Worm (Caenorhabditis elegans) whole organism, early embryonic: Measurements from ENCODE around the gene hrpa-2.

Source experiments
- B0310.2 ChIP-seq: sonication (generic microtip); optimal IDR thresholded peaks from 2 replicates; lab custom pipeline; 2016; ENCODE audit warnings: mild to moderate bottlenecking, missing genetic modification characterization, missing compliant biosample characterization
- F13C5.2 ChIP-seq: sonication (generic microtip); optimal IDR thresholded peaks from 2 replicates; lab custom pipeline; 2017; ENCODE audit warnings: mild to moderate bottlenecking, missing genetic modification characterization, inconsistent platforms, missing compliant biosample characterization
- aly-1 ChIP-seq: sonication (generic microtip); optimal IDR thresholded peaks from 2 replicates; lab custom pipeline; 2016; ENCODE audit warnings: missing genetic modification characterization, missing compliant biosample characterization
- ama-1 ChIP-seq: fragments of 150-350 bp; optimal IDR thresholded peaks from 2 replicates; lab custom pipeline; 2014
- ceh-13 ChIP-seq: fragments of 200-800 bp; sonication (Bioruptor generic); optimal IDR thresholded peaks from 2 replicates; lab custom pipeline; 2018; ENCODE audit warnings: mild to moderate bottlenecking, missing genetic modification characterization, missing compliant biosample characterization
- ceh-36 ChIP-seq: sonication (generic microtip); optimal IDR thresholded peaks from 2 replicates; lab custom pipeline; 2016; ENCODE audit warnings: missing genetic modification characterization, inconsistent platforms, missing compliant biosample characterization
- ets-7 ChIP-seq: sonication (generic microtip); optimal IDR thresholded peaks from 2 replicates; lab custom pipeline; 2016; ENCODE audit warnings: missing genotype, missing genetic modification characterization, missing compliant biosample characterization
- flt-1 ChIP-seq: fragments of 200-800 bp; sonication (Bioruptor generic); IDR thresholded peaks from 2 replicates; pipeline ENCODE4 v1.3.6; 2022; ENCODE audit warnings: missing genetic modification characterization, missing compliant biosample characterization
- hmbx-1 ChIP-seq: sonication (generic microtip); optimal IDR thresholded peaks from 2 replicates; lab custom pipeline; 2016; ENCODE audit warnings: mild to moderate bottlenecking, missing genetic modification characterization, missing compliant biosample characterization
- hmg-4 ChIP-seq: fragments of 200-800 bp; sonication (Bioruptor generic); optimal IDR thresholded peaks from 2 replicates; lab custom pipeline; 2018; ENCODE audit warnings: mild to moderate bottlenecking, missing genetic modification characterization, missing compliant biosample characterization
- hnd-1 ChIP-seq: sonication (generic microtip); optimal IDR thresholded peaks from 2 replicates; lab custom pipeline; 2016; ENCODE audit warnings: missing genetic modification characterization, missing compliant biosample characterization
- pes-1 ChIP-seq: fragments of 200-800 bp; sonication (Bioruptor generic); IDR thresholded peaks from 2 replicates; pipeline ENCODE4 v1.3.6; 2022; ENCODE audit warnings: missing genetic modification reagents, missing genetic modification characterization, missing compliant biosample characterization
- scrt-1 ChIP-seq: fragments of 200-800 bp; sonication (Bioruptor generic); IDR thresholded peaks from 2 replicates; pipeline ENCODE4 v1.3.6; 2022; ENCODE audit warnings: missing genetic modification characterization, missing compliant biosample characterization
- sea-1 ChIP-seq: fragments of 200-800 bp; sonication (Bioruptor generic); conservative IDR thresholded peaks from 2 replicates; pipeline ENCODE4 v1.3.6; 2022; ENCODE audit warnings: missing genetic modification characterization, missing compliant biosample characterization
- tbx-11 ChIP-seq: fragments of 200-800 bp; sonication (Bioruptor generic); IDR thresholded peaks from 2 replicates; pipeline ENCODE4 v1.3.6; 2022; ENCODE audit warnings: missing genetic modification characterization, missing compliant biosample characterization
- tbx-37 ChIP-seq: fragments of 200-800 bp; sonication (Bioruptor generic); conservative IDR thresholded peaks from 2 replicates; pipeline ENCODE4 v1.3.6; 2022; ENCODE audit warnings: missing genetic modification reagents, missing genetic modification characterization, missing compliant biosample characterization
- tra-4 ChIP-seq: sonication (generic microtip); optimal IDR thresholded peaks from 2 replicates; lab custom pipeline; 2017; ENCODE audit warnings: missing genetic modification characterization, missing compliant biosample characterization

The hrpa-2 gene

ce11 chrX:5216063-5216462 is at the start of gene hrpa-2:
Gene hrpa-2 (plus strand): TSS chrX:5216363.
- no peak for TF ChIP-seq tbx-37 (GFP tag; lab: Robert Waterston, UW)
- no peak for TF ChIP-seq tra-4 (tag; lab: Kevin White, UChicago)
- TF ChIP-seq ceh-13 (GFP tag; lab: Kevin White, UChicago) = no peak

DNA sequence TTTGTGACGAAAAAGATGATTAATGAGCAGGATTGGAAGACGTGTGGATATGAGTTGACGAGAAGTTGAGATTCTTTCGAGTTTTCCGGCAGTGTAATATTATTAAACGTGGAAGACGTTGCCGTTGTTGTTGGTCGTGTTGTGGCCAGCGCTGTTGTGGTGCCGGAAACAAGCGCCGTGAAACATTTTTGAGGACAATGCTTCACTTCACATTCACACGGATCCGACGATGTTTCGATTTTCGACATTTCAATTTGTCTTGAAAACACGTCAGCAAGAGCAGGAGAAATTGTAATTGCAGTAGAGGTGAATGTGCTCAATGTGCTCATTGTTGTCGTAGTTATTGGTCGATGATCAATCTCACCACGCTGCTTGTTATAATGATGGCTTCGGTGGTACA is 47.4 kb upstream of the hrpa-2 start:
- TF ChIP-seq flt-1 (GFP tag; lab: Robert Waterston, UW) (no peak), B0310.2 (tag; lab: Kevin White, UChicago) (no peak), ceh-36 (tag; lab: Kevin White, UChicago) (no peak)

- TF ChIP-seq tbx-11 (GFP tag; lab: Robert Waterston, UW) = no peak
- TF ChIP-seq B0310.2 (tag; lab: Kevin White, UChicago) = no peak
- no peak for TF ChIP-seq ama-1
- no peak for TF ChIP-seq ets-7 (tag; lab: Kevin White, UChicago)
- TF ChIP-seq ceh-36 (tag; lab: Kevin White, UChicago) = no peak
- TF ChIP-seq hnd-1 (tag; lab: Kevin White, UChicago) = no peak
- TF ChIP-seq flt-1 (GFP tag; lab: Robert Waterston, UW) = no peak
- TF ChIP-seq F13C5.2 (tag; lab: Kevin White, UChicago) = no peak
These were observed 45.1 kb upstream of the hrpa-2 start, which contains the start of gene T03G11.10 for ce11 chrX:5171085-5171484. Gene T03G11.10 (minus strand): TSS chrX:5171185.

ce11 chrX:5174256-5174655 is 41.9 kb upstream of the hrpa-2 start, which contains the start of gene zchc-1A:
Gene zchc-1A (plus strand): TSS chrX:5174369.
- TF ChIP-seq tra-4 (tag; lab: Kevin White, UChicago) = no peak
- no peak for TF ChIP-seq flt-1 (GFP tag; lab: Robert Waterston, UW)
- no peak for TF ChIP-seq ceh-13 (GFP tag; lab: Kevin White, UChicago)
- TF ChIP-seq aly-1 = no peak
- TF ChIP-seq sea-1 (GFP tag; lab: Robert Waterston, UW) = no peak
- no peak for TF ChIP-seq tbx-37 (GFP tag; lab: Robert Waterston, UW)
- TF ChIP-seq F13C5.2 (tag; lab: Kevin White, UChicago) = no peak

DNA sequence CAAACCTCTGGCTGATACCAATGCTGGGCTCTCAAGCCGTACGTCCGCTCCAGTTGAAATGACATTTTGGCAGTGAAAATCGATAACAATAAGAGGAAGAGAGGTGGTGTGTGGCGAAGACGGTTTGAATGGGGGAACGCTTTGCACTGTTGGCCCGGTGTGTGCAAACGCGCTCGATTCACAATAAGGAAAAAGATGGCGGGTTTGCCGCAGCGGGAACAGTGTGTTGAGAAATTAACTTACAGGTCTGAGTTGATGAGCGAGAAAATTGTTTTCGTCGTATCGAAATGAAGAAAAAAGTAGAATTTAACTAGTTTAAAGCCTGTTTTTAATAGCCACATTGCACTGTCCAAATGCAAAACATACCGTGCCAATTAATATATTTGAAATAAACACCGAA is 37.1 kb upstream of the hrpa-2 start, which contains the start of gene metl-9:
Gene metl-9, minus strand, starts transcription at position 101 of the 400 bp plus-strand sequence.
- no peak for TF ChIP-seq ceh-13 (GFP tag; lab: Kevin White, UChicago)
- no peak for TF ChIP-seq aly-1
- no peak for TF ChIP-seq hmg-4
- TF ChIP-seq hmbx-1 (tag; lab: Kevin White, UChicago) = no peak
- no peak for TF ChIP-seq scrt-1 (GFP tag; lab: Robert Waterston, UW)
- TF ChIP-seq hnd-1 (tag; lab: Kevin White, UChicago) = no peak

- no peak for TF ChIP-seq ama-1
- TF ChIP-seq aly-1 = no peak
- TF ChIP-seq scrt-1 (GFP tag; lab: Robert Waterston, UW) = no peak
- no peak for TF ChIP-seq F13C5.2 (tag; lab: Kevin White, UChicago)
- TF ChIP-seq ceh-36 (tag; lab: Kevin White, UChicago) = no peak
- TF ChIP-seq ets-7 (tag; lab: Kevin White, UChicago) = no peak
- TF ChIP-seq ceh-13 (GFP tag; lab: Kevin White, UChicago) = no peak
- no peak for TF ChIP-seq tbx-11 (GFP tag; lab: Robert Waterston, UW)
- TF ChIP-seq tra-4 (tag; lab: Kevin White, UChicago) = no peak
- TF ChIP-seq hnd-1 (tag; lab: Kevin White, UChicago) = no peak
- no peak for TF ChIP-seq hmbx-1 (tag; lab: Kevin White, UChicago)
- TF ChIP-seq flt-1 (GFP tag; lab: Robert Waterston, UW) = no peak
- TF ChIP-seq tbx-37 (GFP tag; lab: Robert Waterston, UW) = no peak
- TF ChIP-seq hmg-4 = no peak
These were observed 36.3 kb upstream of the hrpa-2 start, which contains the start of gene sru-48 for ce11 chrX:5179874-5180273. Gene sru-48 (plus strand): TSS chrX:5180174.

ce11 chrX:5183931-5184330 is 32.2 kb upstream of the hrpa-2 start, which contains the start of gene T03G11.9:
Gene T03G11.9 (plus strand): TSS chrX:5184231.
- TF ChIP-seq sea-1 (GFP tag; lab: Robert Waterston, UW) = no peak
- no peak for TF ChIP-seq ama-1
- no peak for TF ChIP-seq tbx-11 (GFP tag; lab: Robert Waterston, UW)
- no peak for TF ChIP-seq hmg-4
- TF ChIP-seq aly-1 = no peak
- no peak for TF ChIP-seq F13C5.2 (tag; lab: Kevin White, UChicago)
- TF ChIP-seq ets-7 (tag; lab: Kevin White, UChicago) = no peak
- TF ChIP-seq pes-1 (GFP tag; lab: Robert Waterston, UW) = no peak
- no peak for TF ChIP-seq hmbx-1 (tag; lab: Kevin White, UChicago)
- no peak for TF ChIP-seq tra-4 (tag; lab: Kevin White, UChicago)
- TF ChIP-seq tbx-37 (GFP tag; lab: Robert Waterston, UW) = no peak
- no peak for TF ChIP-seq flt-1 (GFP tag; lab: Robert Waterston, UW)

- no peak for TF ChIP-seq tbx-11 (GFP tag; lab: Robert Waterston, UW)
- TF ChIP-seq pes-1 (GFP tag; lab: Robert Waterston, UW) = no peak
- no peak for TF ChIP-seq hmg-4
- TF ChIP-seq ceh-36 (tag; lab: Kevin White, UChicago) = no peak
These were observed 27.2 kb upstream of the hrpa-2 start, which contains the start of gene zig-6 for ce11 chrX:5188977-5189376. Gene zig-6 (minus strand): TSS chrX:5189077.

- TF ChIP-seq pes-1 (GFP tag; lab: Robert Waterston, UW) = no peak
- no peak for TF ChIP-seq ets-7 (tag; lab: Kevin White, UChicago)
- no peak for TF ChIP-seq B0310.2 (tag; lab: Kevin White, UChicago)
- no peak for TF ChIP-seq tra-4 (tag; lab: Kevin White, UChicago)
- no peak for TF ChIP-seq tbx-37 (GFP tag; lab: Robert Waterston, UW)
- TF ChIP-seq scrt-1 (GFP tag; lab: Robert Waterston, UW) = no peak
- TF ChIP-seq aly-1 = no peak
- TF ChIP-seq ceh-36 (tag; lab: Kevin White, UChicago) = no peak
- TF ChIP-seq F13C5.2 (tag; lab: Kevin White, UChicago) = no peak
These were observed 26.1 kb upstream of the hrpa-2 start for ce11 chrX:5190061-5190460.
